Worm (Caenorhabditis elegans) whole organism, young adult: ENCODE data around the gene T21C12.4.

Source experiments
- C06A6.2 ChIP-seq: fragments of 200-800 bp; sonication (Bioruptor generic); conservative IDR thresholded peaks from 2 replicates; pipeline ENCODE4 v1.3.6; 2022; ENCODE audit warnings: missing genetic modification characterization, missing compliant biosample characterization
- ama-1 ChIP-seq, 3 experiments: fragments of 150-350 bp in 1 of 3; sonication (generic microtip) in 2 of 3; optimal IDR thresholded peaks; 2 replicates each; lab custom pipeline; 2014 to 2018; ENCODE audit warnings: missing biosample characterization in 2 of 3, missing genetic modification characterization in 2 of 3, missing genetic modification reagents in 2 of 3
- ceh-91 ChIP-seq: fragments of 200-800 bp; sonication (Bioruptor generic); IDR thresholded peaks from 2 replicates; pipeline ENCODE4 v1.3.6; 2022; ENCODE audit warnings: missing genetic modification reagents, missing genetic modification characterization, missing compliant biosample characterization
- hlh-26 ChIP-seq: fragments of 200-800 bp; sonication (Bioruptor generic); conservative IDR thresholded peaks from 2 replicates; pipeline ENCODE4 v1.3.6; 2022; ENCODE audit warnings: missing genetic modification reagents, missing genetic modification characterization, missing compliant biosample characterization
- hsf-1 ChIP-seq: fragments of 200-800 bp; sonication (Bioruptor generic); IDR thresholded peaks from 2 replicates; pipeline ENCODE4 v1.3.6; 2022; ENCODE audit warnings: missing genetic modification reagents, missing genetic modification characterization, missing compliant biosample characterization
- zim-3 ChIP-seq: sonication (generic microtip); optimal IDR thresholded peaks from 2 replicates; lab custom pipeline; 2017; ENCODE audit warnings: mild to moderate bottlenecking, missing genetic modification characterization, moderate library complexity, missing compliant biosample characterization

DNA sequence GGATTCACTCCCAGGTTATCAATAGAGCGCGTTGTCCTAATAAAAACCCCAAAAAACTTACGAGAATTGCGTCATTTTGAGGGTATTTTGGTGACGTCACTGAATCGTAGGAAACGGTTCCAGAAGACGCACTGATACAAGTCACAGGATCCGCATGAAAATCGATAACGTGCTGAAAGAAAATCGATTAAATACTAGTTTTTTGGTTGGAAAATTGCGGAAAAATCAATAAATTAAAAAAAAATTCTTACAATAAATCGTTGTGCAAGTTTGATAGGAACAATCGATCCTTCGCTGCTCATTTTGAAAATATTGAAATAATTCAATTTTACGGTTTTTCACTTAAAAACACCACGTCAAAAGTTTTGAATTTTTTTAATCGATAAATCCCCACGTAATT is 45.4 kb upstream of the T21C12.4 start, which contains the start of gene Y39A1A.2:
- TF ChIP-seq C06A6.2 = no peak
- TF ChIP-seq ceh-91 (GFP tag; lab: Robert Waterston, UW) = no peak
- no peak for TF ChIP-seq ama-1 (optimal IDR thresholded peaks at IDR 0.05; lab: Kevin White, UChicago)
- no peak for TF ChIP-seq ama-1 (GFP tag; optimal IDR thresholded peaks at IDR 0.05; lab: Kevin White, UChicago)
- no peak for TF ChIP-seq hsf-1 (GFP tag; lab: Robert Waterston, UW)
- TF ChIP-seq hlh-26 (GFP tag; lab: Robert Waterston, UW) = no peak
- no peak for TF ChIP-seq zim-3 (tag; lab: Kevin White, UChicago)
